Worm (Caenorhabditis elegans): ENCODE results near the gene tag-244.

ce11 chrIV:1521224-1521623 is 29.5 kb upstream of the tag-244 start, which contains the start of gene K03H6.4:
- TF ChIP-seq mdl-1 (tag; optimal IDR thresholded peaks at IDR 0.05): no peak
- no peak for TF ChIP-seq aly-2 (tag; optimal IDR thresholded peaks at IDR 0.05)
- TF ChIP-seq nhr-77 (tag; optimal IDR thresholded peaks at IDR 0.05): no peak
- TF ChIP-seq lin-11 (tag; optimal IDR thresholded peaks at IDR 0.05): no peak

All from whole organism, L2 larva.